Worm (Caenorhabditis elegans) whole organism, mixed stage, embryonic: ENCODE data around the gene cdc-42.

Experiments
- M03D4.4 ChIP-seq: sonication (generic microtip); optimal IDR thresholded peaks from 2 replicates; lab custom pipeline; 2017; ENCODE audit warnings: mild to moderate bottlenecking, missing genetic modification characterization, missing compliant biosample characterization
- bed-3 ChIP-seq: fragments of 200-800 bp; sonication (Bioruptor generic); optimal IDR thresholded peaks from 3 replicates; lab custom pipeline; 2018; ENCODE audit warnings: mild to moderate bottlenecking, missing genetic modification characterization, moderate library complexity, missing compliant biosample characterization
- ceh-83 ChIP-seq: fragments of 200-800 bp; sonication (Bioruptor generic); optimal IDR thresholded peaks from 2 replicates; lab custom pipeline; 2018; ENCODE audit warnings: mild to moderate bottlenecking, missing genetic modification characterization, missing compliant biosample characterization
- ces-1 ChIP-seq: fragments of 150-350 bp; optimal IDR thresholded peaks from 2 replicates; lab custom pipeline; 2014; ENCODE audit warnings: missing biosample characterization, missing genetic modification reagents, missing genetic modification characterization
- cnd-1 ChIP-seq: fragments of 200-800 bp; sonication (Bioruptor generic); optimal IDR thresholded peaks from 2 replicates; lab custom pipeline; 2018; ENCODE audit warnings: mild to moderate bottlenecking, missing genetic modification characterization, missing compliant biosample characterization
- elt-1 ChIP-seq: sonication (generic microtip); optimal IDR thresholded peaks from 2 replicates; lab custom pipeline; 2017; ENCODE audit warnings: missing genetic modification characterization, mild to moderate bottlenecking, missing compliant biosample characterization, antibody characterized with exemption, moderate library complexity, borderline replicate concordance; ENCODE audit not compliant: insufficient read depth
- elt-3 ChIP-seq: fragments of 150-350 bp; optimal IDR thresholded peaks from 2 replicates; lab custom pipeline; 2014; ENCODE audit warnings: missing biosample characterization, missing genetic modification characterization
- hlh-1 ChIP-seq: fragments of 150-350 bp; optimal IDR thresholded peaks from 2 replicates; lab custom pipeline; 2014; ENCODE audit warnings: missing biosample characterization, missing genetic modification reagents, missing genetic modification characterization
- lsy-2 ChIP-seq: fragments of 150-350 bp; optimal IDR thresholded peaks from 2 replicates; lab custom pipeline; 2014; ENCODE audit warnings: missing biosample characterization, missing genetic modification characterization
- mab-5 ChIP-seq: fragments of 150-350 bp; optimal IDR thresholded peaks from 2 replicates; lab custom pipeline; 2014; ENCODE audit warnings: missing biosample characterization, missing genetic modification characterization
- mep-1 ChIP-seq: fragments of 150-350 bp; optimal IDR thresholded peaks from 2 replicates; lab custom pipeline; 2017; ENCODE audit warnings: missing biosample characterization, missing genetic modification reagents, missing genetic modification characterization, inconsistent platforms
- mls-2 ChIP-seq: sonication (generic microtip); optimal IDR thresholded peaks from 2 replicates; lab custom pipeline; 2016; ENCODE audit warnings: mild to moderate bottlenecking, missing genetic modification characterization, moderate library complexity, missing compliant biosample characterization
- nhr-12 ChIP-seq: fragments of 150-350 bp; optimal IDR thresholded peaks from 2 replicates; lab custom pipeline; 2014; ENCODE audit warnings: missing biosample characterization, missing genetic modification characterization
- nhr-2 ChIP-seq: fragments of 150-350 bp; optimal IDR thresholded peaks from 2 replicates; lab custom pipeline; 2014; ENCODE audit warnings: missing biosample characterization, missing genetic modification characterization
- nhr-237 ChIP-seq: fragments of 150-350 bp; optimal IDR thresholded peaks from 2 replicates; lab custom pipeline; 2014; ENCODE audit warnings: missing biosample characterization, missing genetic modification characterization
- nhr-28 ChIP-seq: fragments of 150-350 bp; optimal IDR thresholded peaks from 2 replicates; lab custom pipeline; 2014; ENCODE audit warnings: missing biosample characterization, missing genetic modification characterization
- nhr-76 ChIP-seq: sonication (generic microtip); optimal IDR thresholded peaks from 2 replicates; lab custom pipeline; 2017; ENCODE audit warnings: missing biosample characterization, missing genetic modification characterization
- sem-2 ChIP-seq: fragments of 200-800 bp; sonication (Bioruptor generic); optimal IDR thresholded peaks from 2 replicates; lab custom pipeline; 2018; ENCODE audit warnings: mild to moderate bottlenecking, missing genetic modification characterization, missing compliant biosample characterization
- snpc-4 ChIP-seq: fragments of 150-350 bp; optimal IDR thresholded peaks from 2 replicates; lab custom pipeline; 2014; ENCODE audit warnings: missing biosample characterization, missing genetic modification characterization
- sptf-1 ChIP-seq: sonication (generic microtip); optimal IDR thresholded peaks from 2 replicates; lab custom pipeline; 2017; ENCODE audit warnings: mild to moderate bottlenecking, missing genetic modification characterization, moderate library complexity, missing compliant biosample characterization
- tbx-8 ChIP-seq: fragments of 200-800 bp; sonication (Bioruptor generic); optimal IDR thresholded peaks from 2 replicates; lab custom pipeline; 2018; ENCODE audit warnings: mild to moderate bottlenecking, missing genetic modification characterization, moderate library complexity, missing compliant biosample characterization
- unc-120 ChIP-seq: sonication (generic microtip); optimal IDR thresholded peaks from 2 replicates; lab custom pipeline; 2017; ENCODE audit warnings: missing genetic modification characterization, missing compliant biosample characterization; ENCODE audit not compliant: poor library complexity, severe bottlenecking
- unc-39 ChIP-seq: fragments of 150-350 bp; optimal IDR thresholded peaks from 2 replicates; lab custom pipeline; 2014; ENCODE audit warnings: missing biosample characterization, missing genetic modification characterization
- unc-62 ChIP-seq: fragments of 150-350 bp; optimal IDR thresholded peaks from 2 replicates; lab custom pipeline; 2014; ENCODE audit warnings: missing biosample characterization, missing genetic modification reagents, missing genetic modification characterization
- zip-8 ChIP-seq: fragments of 150-350 bp; optimal IDR thresholded peaks from 2 replicates; lab custom pipeline; 2014; ENCODE audit warnings: missing biosample characterization, missing genetic modification characterization

cdc-42 gene

DNA sequence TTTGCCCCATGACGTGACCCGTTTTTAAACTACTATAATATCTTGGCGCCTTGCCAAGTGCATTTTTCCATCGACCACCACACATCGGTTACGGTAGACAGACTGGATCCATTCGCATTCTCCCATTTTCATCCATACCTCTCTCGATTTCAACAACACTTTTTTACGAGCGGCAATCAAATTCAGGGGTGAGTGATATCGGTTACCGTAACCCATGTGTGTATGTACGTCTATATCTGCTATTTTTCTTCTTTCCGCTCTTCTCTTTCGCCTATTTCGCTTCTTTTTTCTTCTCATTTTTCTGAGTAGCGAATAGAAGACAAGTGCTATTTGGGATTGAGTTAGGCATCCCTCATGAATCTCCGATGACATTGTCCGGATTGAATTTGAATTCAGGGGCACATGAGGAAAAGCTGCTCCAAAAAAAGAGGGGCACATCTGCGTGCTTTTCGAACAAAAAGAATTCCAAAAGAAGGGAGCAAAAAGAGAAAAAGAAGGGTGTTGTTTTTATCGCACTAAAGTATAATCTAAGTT lies 15.5 kb downstream of the cdc-42 start:
- no peak for TF ChIP-seq elt-3
- peak; percentile 83 for TF ChIP-seq ces-1

DNA sequence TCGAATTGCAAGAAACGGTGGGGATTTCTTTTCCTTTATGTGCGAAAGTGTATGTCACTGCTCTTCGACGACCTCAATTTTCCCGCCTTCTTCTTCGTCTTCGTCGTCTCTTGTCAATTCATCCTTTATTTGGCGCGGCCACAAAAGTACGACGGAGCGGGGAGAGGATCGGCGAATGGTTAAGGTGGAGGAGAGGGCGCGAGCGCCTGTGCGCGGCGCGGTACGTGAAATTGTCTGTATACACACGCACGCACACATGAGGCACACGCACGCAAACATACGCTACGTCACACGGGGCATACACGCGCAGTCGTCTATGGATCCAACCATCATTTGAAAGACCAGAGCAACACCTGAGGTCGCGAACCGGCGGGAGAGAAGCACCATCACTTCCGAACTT lies 19.0 kb downstream of the cdc-42 start:
- no peak for TF ChIP-seq unc-39
- TF ChIP-seq mep-1 (tag; lab: Kevin White, UChicago) = no peak
- no peak for TF ChIP-seq sptf-1 (tag; lab: Kevin White, UChicago)
- no peak for TF ChIP-seq cnd-1 (tag; lab: Kevin White, UChicago)
- no peak for TF ChIP-seq elt-3
- TF ChIP-seq tbx-8 (GFP tag; lab: Kevin White, UChicago) = no peak
- no peak for TF ChIP-seq nhr-28 (tag; lab: Kevin White, UChicago)
- no peak for TF ChIP-seq bed-3 (GFP tag; lab: Kevin White, UChicago)
- no peak for TF ChIP-seq unc-120 (tag; lab: Kevin White, UChicago)
- TF ChIP-seq elt-1 = no peak
- no peak for TF ChIP-seq nhr-12 (tag; lab: Kevin White, UChicago)
- no peak for TF ChIP-seq nhr-237
- no peak for TF ChIP-seq ces-1
- TF ChIP-seq nhr-2 (tag; lab: Kevin White, UChicago) = no peak
- TF ChIP-seq ceh-83 (GFP tag; lab: Kevin White, UChicago) = no peak
- no peak for TF ChIP-seq sem-2 (GFP tag; lab: Kevin White, UChicago)

DNA sequence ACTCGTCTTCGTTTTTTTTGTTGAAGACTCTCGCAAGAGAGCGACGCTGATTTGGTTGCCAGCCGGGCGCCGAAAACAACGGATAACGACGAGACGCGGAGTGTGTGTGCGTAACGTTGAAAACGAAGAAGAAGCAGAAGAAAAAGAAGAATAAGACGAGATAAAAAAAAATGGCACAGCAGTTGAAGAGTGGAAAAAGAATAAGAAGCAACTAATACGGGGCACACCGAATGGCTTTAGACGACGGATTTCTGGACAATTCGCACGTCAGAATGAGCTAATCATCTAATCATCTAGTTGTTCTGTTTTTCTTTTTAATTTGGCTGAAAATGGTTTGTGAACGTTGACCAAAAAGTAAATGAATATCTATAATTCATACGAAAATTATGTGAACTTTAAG lies 20.7 kb downstream of the cdc-42 start:
- TF ChIP-seq mab-5 (tag; lab: Kevin White, UChicago) = no peak
- TF ChIP-seq, all 35 proteins: peak for 0

DNA sequence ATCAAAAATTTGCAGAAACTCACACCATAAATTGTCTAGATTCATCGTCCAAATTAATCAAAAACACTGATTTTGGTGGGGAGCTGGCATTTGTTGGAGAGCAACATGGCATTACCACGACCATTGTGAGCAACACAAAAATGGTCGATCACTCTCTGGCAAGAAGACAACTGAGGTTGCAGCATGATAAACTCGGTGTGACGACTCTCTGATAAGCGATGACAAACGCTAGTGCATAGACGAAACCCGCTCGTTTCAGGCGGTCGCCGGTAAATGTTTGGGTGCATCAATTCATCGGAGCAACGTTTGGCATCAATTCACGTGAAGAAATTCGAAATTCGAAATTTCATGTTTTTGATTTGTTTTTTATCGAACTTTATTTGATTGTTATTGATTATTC lies 22.8 kb downstream of the cdc-42 start:
- no peak for TF ChIP-seq tbx-8 (GFP tag; lab: Kevin White, UChicago)
- TF ChIP-seq nhr-76 (tag; lab: Kevin White, UChicago) = no peak
- no peak for TF ChIP-seq nhr-28 (tag; lab: Kevin White, UChicago)
- no peak for TF ChIP-seq ceh-83 (GFP tag; lab: Kevin White, UChicago)
- TF ChIP-seq hlh-1 (tag; lab: Kevin White, UChicago) = no peak
- no peak for TF ChIP-seq sem-2 (GFP tag; lab: Kevin White, UChicago)
- TF ChIP-seq M03D4.4 (tag; lab: Kevin White, UChicago) = no peak
- TF ChIP-seq zip-8 (tag; lab: Kevin White, UChicago) = no peak
- TF ChIP-seq lsy-2 = no peak

DNA sequence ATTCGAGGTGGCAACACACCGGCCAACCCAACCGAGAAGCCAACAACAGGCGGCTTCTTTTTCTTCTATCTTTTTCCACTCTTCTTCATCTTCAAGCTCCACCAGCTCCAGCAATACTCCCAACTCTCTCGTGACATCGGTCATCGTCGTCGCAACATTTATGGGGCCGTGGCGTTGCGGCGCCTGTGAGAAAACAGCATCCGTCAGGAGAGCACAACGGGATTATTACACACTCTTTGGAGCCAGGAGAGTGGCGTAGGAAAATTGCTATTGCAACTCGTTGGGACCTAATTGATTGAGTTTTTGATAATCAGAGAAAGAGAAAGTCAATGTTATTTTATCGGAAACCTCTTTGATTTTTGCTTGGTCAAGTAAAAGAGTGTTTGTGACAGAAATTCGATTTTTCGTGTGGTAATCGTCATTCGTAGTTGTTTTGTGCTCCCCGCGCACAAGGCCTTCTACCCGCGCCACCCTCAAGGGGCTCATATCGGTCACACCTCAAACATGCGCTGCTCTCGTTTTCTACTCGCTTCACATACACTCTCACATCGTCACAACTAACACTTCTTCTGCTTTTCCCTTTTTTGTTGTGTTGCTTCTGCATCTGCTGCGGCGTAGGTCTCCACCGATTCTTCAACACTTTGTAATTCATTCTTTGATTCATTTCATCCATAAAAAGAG lies 24.0 kb downstream of the cdc-42 start:
- TF ChIP-seq snpc-4 (tag; lab: Kevin White, UChicago) = no peak
- peak; percentile 7 for TF ChIP-seq ces-1
- peak; percentile 57 for TF ChIP-seq unc-120 (tag; lab: Kevin White, UChicago)
- peak; percentile 63 for TF ChIP-seq hlh-1 (tag; lab: Kevin White, UChicago)
- TF ChIP-seq, all 35 proteins: peak for 3

DNA sequence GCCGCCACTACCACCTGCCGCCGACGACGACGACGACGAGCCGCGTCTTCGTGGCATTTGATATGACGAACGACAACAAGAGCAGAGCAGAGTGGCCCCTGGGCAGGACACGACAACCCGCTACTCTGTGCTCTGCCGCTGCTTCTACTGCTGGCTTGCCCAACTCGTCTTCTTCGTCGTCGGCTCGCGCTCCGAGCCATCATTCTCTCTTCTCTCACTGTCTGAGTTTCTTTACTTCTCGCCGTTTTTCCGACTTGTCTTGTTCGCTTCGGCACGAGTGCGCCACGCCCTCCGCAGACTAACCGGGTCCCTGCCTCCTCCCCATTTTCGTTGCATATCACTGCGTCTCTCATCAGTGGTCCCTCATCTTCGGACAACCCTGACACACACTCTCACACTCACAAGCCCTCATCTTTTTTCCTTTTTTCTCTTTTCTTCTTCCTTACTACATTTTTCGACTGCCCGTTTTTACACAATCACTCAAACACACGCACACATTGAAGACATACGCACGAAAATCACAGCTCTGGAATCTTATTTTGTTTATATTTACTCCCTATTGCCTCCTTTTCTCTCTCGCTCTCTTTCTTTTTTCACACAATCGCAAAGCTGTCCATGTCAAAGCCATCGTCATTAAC lies 25.9 kb downstream of the cdc-42 start:
- peak; percentile 80 for TF ChIP-seq ces-1
- TF ChIP-seq mls-2 = peak; percentile 9
- peak; percentile 91 for TF ChIP-seq unc-120 (tag; lab: Kevin White, UChicago)
- TF ChIP-seq unc-62 (GFP tag; lab: Kevin White, UChicago) = peak; percentile 77
- TF ChIP-seq sptf-1 (tag; lab: Kevin White, UChicago) = peak; percentile 34
- TF ChIP-seq nhr-12 (tag; lab: Kevin White, UChicago) = no peak
- TF ChIP-seq, all 35 proteins: peak for 5

DNA sequence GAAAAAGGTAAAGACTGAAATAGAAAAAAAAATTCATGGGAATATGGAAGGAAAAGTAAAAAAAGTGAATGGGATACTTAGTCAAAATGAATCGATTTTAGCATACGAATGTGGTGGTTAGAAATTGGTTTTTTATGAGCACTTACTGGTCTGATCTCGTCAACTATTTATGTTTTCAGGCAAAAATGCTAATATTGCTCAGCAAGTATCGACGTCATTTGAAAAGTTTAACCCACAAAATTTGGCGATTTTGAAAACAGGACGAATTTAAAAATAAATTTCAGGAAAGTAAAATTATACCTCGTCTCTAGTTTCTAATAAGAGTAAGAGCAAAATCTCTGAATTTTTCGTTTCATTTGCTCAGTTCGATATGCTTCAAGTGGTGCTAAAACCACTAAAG lies 27.0 kb downstream of the cdc-42 start:
- TF ChIP-seq tbx-8 (GFP tag; lab: Kevin White, UChicago) (no peak), sptf-1 (tag; lab: Kevin White, UChicago) (no peak), zip-8 (tag; lab: Kevin White, UChicago) (no peak), nhr-2 (tag; lab: Kevin White, UChicago) (no peak), nhr-76 (tag; lab: Kevin White, UChicago) (no peak)
- TF ChIP-seq, all 35 proteins: peak for 0
